Worm (Caenorhabditis elegans) whole organism, L2 larva: ENCODE measurements around the gene nhr-172.

Experiments used
- lsy-2 ChIP-seq, 2 experiments: fragments of 150-350 bp in 1 of 2; sonication (generic microtip) in 1 of 2; optimal IDR thresholded peaks; 2 replicates each; lab custom pipeline; 2014 to 2017; ENCODE audit warnings: missing biosample characterization in 2 of 2, missing genetic modification characterization in 2 of 2
- nhr-6 ChIP-seq: fragments of 150-350 bp; optimal IDR thresholded peaks from 2 replicates; lab custom pipeline; 2014; ENCODE audit warnings: missing biosample characterization, missing genetic modification characterization

DNA sequence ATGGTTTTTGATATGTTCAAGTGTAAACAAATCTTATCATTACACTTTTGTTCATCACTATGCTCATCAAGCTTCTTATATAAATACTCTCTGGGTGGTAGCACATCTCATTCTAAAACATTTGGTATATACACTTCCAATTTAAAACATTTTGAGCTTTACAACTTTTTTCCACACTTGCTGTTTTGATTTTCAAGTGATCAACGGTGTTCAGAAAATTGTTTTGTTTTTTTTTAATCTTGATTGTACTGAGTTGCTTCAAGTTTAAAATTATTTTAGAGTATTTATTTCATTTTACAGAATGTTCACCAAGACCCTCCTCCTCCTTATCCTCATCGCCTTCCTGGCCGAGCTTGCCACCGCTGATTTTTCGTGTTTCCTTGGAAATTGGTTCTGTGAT is 20.0 kb downstream of the nhr-172 start, which contains the start of gene C54F6.5:
- TF ChIP-seq lsy-2 (tag; optimal IDR thresholded peaks at IDR 0.05; lab: Kevin White, UChicago) (no peak), nhr-6 (no peak)
